Worm (Caenorhabditis elegans): Measurements from ENCODE around the gene K09F6.7.

The K09F6.7 gene

DNA sequence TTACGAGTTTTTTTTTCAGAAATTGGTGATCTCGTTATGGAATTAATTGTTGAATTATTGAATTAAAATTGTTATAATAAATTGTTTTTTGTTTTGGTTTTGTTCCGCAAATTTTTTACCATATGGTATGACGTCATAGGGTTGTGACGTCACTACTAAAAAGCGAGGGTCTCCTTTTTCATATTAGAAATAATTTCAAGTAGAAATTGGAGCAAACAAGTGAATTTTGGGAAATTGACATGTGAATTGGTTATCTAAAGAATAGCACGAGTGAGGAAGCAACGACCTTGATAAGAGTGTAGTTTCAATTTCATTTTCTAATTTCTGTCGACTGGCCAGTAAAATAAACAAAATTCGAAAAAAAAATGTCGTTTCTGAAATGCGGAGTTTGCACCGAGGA, 43.6 kb upstream of the K09F6.7 start, which contains the start of gene F43C11.7:
F43C11.7 (plus strand) TSS at position 326 of the 400 bp plus-strand sequence.
- TF ChIP-seq nhr-20 (tag; optimal IDR thresholded peaks at IDR 0.05) = peak; percentile 30
- no peak for TF ChIP-seq nhr-19 (GFP tag; conservative IDR thresholded peaks at IDR 0.05)
- no peak for TF ChIP-seq nhr-47 (tag; optimal IDR thresholded peaks at IDR 0.05)
- no peak for TF ChIP-seq nhr-237 (tag; optimal IDR thresholded peaks at IDR 0.05)
- no peak for TF ChIP-seq C04F5.9 (tag; optimal IDR thresholded peaks at IDR 0.05)
- TF ChIP-seq unc-86 (tag; optimal IDR thresholded peaks at IDR 0.05) = no peak
- TF ChIP-seq nhr-71 (tag; optimal IDR thresholded peaks at IDR 0.05) = peak; percentile 9
- no peak for TF ChIP-seq F16B12.6 (tag; optimal IDR thresholded peaks at IDR 0.05)
- no peak for TF ChIP-seq ceh-90 (tag; optimal IDR thresholded peaks at IDR 0.05)
- no peak for TF ChIP-seq tbx-2 (tag; optimal IDR thresholded peaks at IDR 0.05)
- no peak for TF ChIP-seq fos-1 (tag; optimal IDR thresholded peaks at IDR 0.05)
- TF ChIP-seq ztf-4 (tag; optimal IDR thresholded peaks at IDR 0.05) = no peak
- no peak for TF ChIP-seq ceh-8 (GFP tag; optimal IDR thresholded peaks at IDR 0.05)
- no peak for TF ChIP-seq lin-13 (GFP tag; optimal IDR thresholded peaks at IDR 0.05)
- no peak for TF ChIP-seq efl-1 (optimal IDR thresholded peaks at IDR 0.05)
- TF ChIP-seq efl-1 (GFP tag; optimal IDR thresholded peaks at IDR 0.05 in 1 of 2) = peak in 1 of 2 experiments; percentile 71
- no peak for TF ChIP-seq mdl-1 (tag; optimal IDR thresholded peaks at IDR 0.05)
- TF ChIP-seq hlh-4 (tag; optimal IDR thresholded peaks at IDR 0.05) = no peak
- TF ChIP-seq skn-1 (tag; optimal IDR thresholded peaks at IDR 0.05) = no peak
- TF ChIP-seq lsy-2 (tag; optimal IDR thresholded peaks at IDR 0.05) = no peak
- no peak for TF ChIP-seq lin-15B (tag; optimal IDR thresholded peaks at IDR 0.05)
- no peak for TF ChIP-seq pax-3 (tag; optimal IDR thresholded peaks at IDR 0.05)
- TF ChIP-seq sptf-1 (tag; optimal IDR thresholded peaks at IDR 0.05) = no peak
- TF ChIP-seq elt-2 (tag; optimal IDR thresholded peaks at IDR 0.05) = peak; percentile 73
- TF ChIP-seq C16A3.4 (tag; optimal IDR thresholded peaks at IDR 0.05) = no peak
- no peak for TF ChIP-seq nhr-77 (tag; optimal IDR thresholded peaks at IDR 0.05)
- peak in 1 of 2 experiments; percentile 20 for TF ChIP-seq lin-35 (GFP tag; optimal IDR thresholded peaks at IDR 0.05)
- TF ChIP-seq Y116A8C.19 (tag; optimal IDR thresholded peaks at IDR 0.05; ENCODE audit: borderline replicate concordance) = no peak
- TF ChIP-seq dsc-1 (tag; optimal IDR thresholded peaks at IDR 0.05) = no peak
- no peak for TF ChIP-seq blmp-1 (tag; optimal IDR thresholded peaks at IDR 0.05)
- TF ChIP-seq nhr-76 (tag; optimal IDR thresholded peaks at IDR 0.05) = no peak
- no peak for TF ChIP-seq hpl-2 (GFP tag; optimal IDR thresholded peaks at IDR 0.05)
- TF ChIP-seq unc-130 (tag; optimal IDR thresholded peaks at IDR 0.05) = no peak
- no peak for TF ChIP-seq isw-1 (GFP tag; IDR thresholded peaks at IDR 0.05)
- no peak for TF ChIP-seq aha-1 (tag; optimal IDR thresholded peaks at IDR 0.05)
- no peak for TF ChIP-seq mef-2 (tag; optimal IDR thresholded peaks at IDR 0.05)
- TF ChIP-seq ama-1 (optimal IDR thresholded peaks at IDR 0.05) = no peak
- TF ChIP-seq xbp-1 (tag; optimal IDR thresholded peaks at IDR 0.05) = no peak
- TF ChIP-seq pag-3 (tag; optimal IDR thresholded peaks at IDR 0.05; ENCODE audit: borderline replicate concordance, insufficient read depth) = no peak
- TF ChIP-seq snpc-4 (tag; optimal IDR thresholded peaks at IDR 0.05) = no peak

DNA sequence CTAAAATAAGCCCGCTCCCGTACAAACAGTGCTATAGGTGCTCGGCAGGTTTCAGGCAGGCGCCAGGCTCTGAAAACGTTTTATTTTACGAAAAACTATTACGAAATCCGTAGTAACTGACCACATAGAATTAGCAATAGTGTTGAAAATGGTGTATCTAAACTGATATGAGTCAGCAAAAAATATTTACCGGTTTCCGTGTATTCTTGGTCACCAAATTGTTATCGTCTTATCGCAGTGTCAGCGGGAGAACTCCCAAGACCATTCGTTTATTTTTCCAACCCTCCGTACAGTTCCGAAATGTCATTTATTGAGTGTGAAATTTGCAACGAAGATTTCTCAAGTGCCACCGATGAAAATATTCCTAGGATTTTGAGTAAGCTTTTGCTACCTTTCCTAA, 40.3 kb upstream of the K09F6.7 start, which contains the start of gene F43C11.8:
F43C11.8 (plus strand) TSS at position 301 of the 400 bp plus-strand sequence.
- TF ChIP-seq snu-23 (GFP tag; optimal IDR thresholded peaks at IDR 0.05) (no peak), elt-3 (tag; optimal IDR thresholded peaks at IDR 0.05) (no peak), ama-1 (optimal IDR thresholded peaks at IDR 0.05) (no peak), grh-1 (GFP tag; IDR thresholded peaks at IDR 0.05) (no peak), mdl-1 (tag; optimal IDR thresholded peaks at IDR 0.05) (no peak), hlh-4 (tag; optimal IDR thresholded peaks at IDR 0.05) (no peak), alr-1 (tag; optimal IDR thresholded peaks at IDR 0.05; ENCODE audit: borderline replicate concordance) (no peak), elt-2 (tag; optimal IDR thresholded peaks at IDR 0.05) (no peak), ces-1 (GFP tag; optimal IDR thresholded peaks at IDR 0.05) (no peak), fkh-4 (tag; optimal IDR thresholded peaks at IDR 0.05; ENCODE audit: borderline replicate concordance) (no peak)

Data from whole organism, L1 larva.